Worm (Caenorhabditis elegans) whole organism, mixed stage, embryonic: ENCODE results near the gene srj-1.
A peak's percentile ranks its signal among the peaks of the same experiment; 100 is the strongest.

ENCODE experiments used
- M03D4.4 ChIP-seq: sonication (generic microtip); optimal IDR thresholded peaks from 2 replicates; lab custom pipeline; 2017; ENCODE audit warnings: mild to moderate bottlenecking, missing genetic modification characterization, missing compliant biosample characterization
- bed-3 ChIP-seq: fragments of 200-800 bp; sonication (Bioruptor generic); optimal IDR thresholded peaks from 3 replicates; lab custom pipeline; 2018; ENCODE audit warnings: mild to moderate bottlenecking, missing genetic modification characterization, moderate library complexity, missing compliant biosample characterization
- blmp-1 ChIP-seq: fragments of 150-350 bp; optimal IDR thresholded peaks from 2 replicates; lab custom pipeline; 2014; ENCODE audit warnings: missing biosample characterization, missing genetic modification characterization
- ceh-39 ChIP-seq: fragments of 150-350 bp; optimal IDR thresholded peaks from 2 replicates; lab custom pipeline; 2014; ENCODE audit warnings: missing biosample characterization, missing genetic modification characterization
- ceh-43 ChIP-seq: fragments of 200-800 bp; sonication (Bioruptor generic); optimal IDR thresholded peaks from 2 replicates; lab custom pipeline; 2018; ENCODE audit warnings: mild to moderate bottlenecking, missing genetic modification characterization, moderate library complexity, missing compliant biosample characterization
- ces-1 ChIP-seq: fragments of 150-350 bp; optimal IDR thresholded peaks from 2 replicates; lab custom pipeline; 2014; ENCODE audit warnings: missing biosample characterization, missing genetic modification reagents, missing genetic modification characterization
- cnd-1 ChIP-seq: fragments of 200-800 bp; sonication (Bioruptor generic); optimal IDR thresholded peaks from 2 replicates; lab custom pipeline; 2018; ENCODE audit warnings: mild to moderate bottlenecking, missing genetic modification characterization, missing compliant biosample characterization
- drap-1 ChIP-seq: fragments of 200-800 bp; sonication (Bioruptor generic); optimal IDR thresholded peaks from 3 replicates; lab custom pipeline; 2018; ENCODE audit warnings: mild to moderate bottlenecking, missing genetic modification characterization, missing compliant biosample characterization
- elt-1 ChIP-seq: sonication (generic microtip); optimal IDR thresholded peaks from 2 replicates; lab custom pipeline; 2017; ENCODE audit warnings: missing genetic modification characterization, mild to moderate bottlenecking, missing compliant biosample characterization, antibody characterized with exemption, moderate library complexity, borderline replicate concordance; ENCODE audit not compliant: insufficient read depth
- elt-3 ChIP-seq: fragments of 150-350 bp; optimal IDR thresholded peaks from 2 replicates; lab custom pipeline; 2014; ENCODE audit warnings: missing biosample characterization, missing genetic modification characterization
- flh-1 ChIP-seq: fragments of 200-800 bp; sonication (Bioruptor generic); optimal IDR thresholded peaks from 2 replicates; lab custom pipeline; 2018; ENCODE audit warnings: mild to moderate bottlenecking, missing genetic modification characterization, moderate library complexity, missing compliant biosample characterization
- ham-2 ChIP-seq: fragments of 200-800 bp; sonication (Bioruptor generic); optimal IDR thresholded peaks from 2 replicates; lab custom pipeline; 2018; ENCODE audit warnings: mild to moderate bottlenecking, missing genetic modification characterization, missing compliant biosample characterization
- hlh-1 ChIP-seq: fragments of 150-350 bp; optimal IDR thresholded peaks from 2 replicates; lab custom pipeline; 2014; ENCODE audit warnings: missing biosample characterization, missing genetic modification reagents, missing genetic modification characterization
- lin-13 ChIP-seq: fragments of 150-350 bp; optimal IDR thresholded peaks from 2 replicates; lab custom pipeline; 2014; ENCODE audit warnings: missing biosample characterization, missing genetic modification characterization
- lin-32 ChIP-seq: fragments of 200-800 bp; sonication (Bioruptor generic); optimal IDR thresholded peaks from 2 replicates; lab custom pipeline; 2018; ENCODE audit warnings: mild to moderate bottlenecking, missing genetic modification characterization, missing compliant biosample characterization
- lsy-2 ChIP-seq: fragments of 150-350 bp; optimal IDR thresholded peaks from 2 replicates; lab custom pipeline; 2014; ENCODE audit warnings: missing biosample characterization, missing genetic modification characterization
- mab-5 ChIP-seq: fragments of 150-350 bp; optimal IDR thresholded peaks from 2 replicates; lab custom pipeline; 2014; ENCODE audit warnings: missing biosample characterization, missing genetic modification characterization
- mep-1 ChIP-seq: fragments of 150-350 bp; optimal IDR thresholded peaks from 2 replicates; lab custom pipeline; 2017; ENCODE audit warnings: missing biosample characterization, missing genetic modification reagents, missing genetic modification characterization, inconsistent platforms
- mls-2 ChIP-seq: sonication (generic microtip); optimal IDR thresholded peaks from 2 replicates; lab custom pipeline; 2016; ENCODE audit warnings: mild to moderate bottlenecking, missing genetic modification characterization, moderate library complexity, missing compliant biosample characterization
- nhr-12 ChIP-seq: fragments of 150-350 bp; optimal IDR thresholded peaks from 2 replicates; lab custom pipeline; 2014; ENCODE audit warnings: missing biosample characterization, missing genetic modification characterization
- nhr-2 ChIP-seq: fragments of 150-350 bp; optimal IDR thresholded peaks from 2 replicates; lab custom pipeline; 2014; ENCODE audit warnings: missing biosample characterization, missing genetic modification characterization
- nhr-237 ChIP-seq: fragments of 150-350 bp; optimal IDR thresholded peaks from 2 replicates; lab custom pipeline; 2014; ENCODE audit warnings: missing biosample characterization, missing genetic modification characterization
- nhr-28 ChIP-seq: fragments of 150-350 bp; optimal IDR thresholded peaks from 2 replicates; lab custom pipeline; 2014; ENCODE audit warnings: missing biosample characterization, missing genetic modification characterization
- nhr-76 ChIP-seq: sonication (generic microtip); optimal IDR thresholded peaks from 2 replicates; lab custom pipeline; 2017; ENCODE audit warnings: missing biosample characterization, missing genetic modification characterization
- pha-4 ChIP-seq: fragments of 150-350 bp; optimal IDR thresholded peaks from 2 replicates; lab custom pipeline; 2018; ENCODE audit warnings: missing biosample characterization, missing genetic modification reagents, missing genetic modification characterization
- sem-2 ChIP-seq: fragments of 200-800 bp; sonication (Bioruptor generic); optimal IDR thresholded peaks from 2 replicates; lab custom pipeline; 2018; ENCODE audit warnings: mild to moderate bottlenecking, missing genetic modification characterization, missing compliant biosample characterization
- snpc-4 ChIP-seq: fragments of 150-350 bp; optimal IDR thresholded peaks from 2 replicates; lab custom pipeline; 2014; ENCODE audit warnings: missing biosample characterization, missing genetic modification characterization
- sptf-1 ChIP-seq: sonication (generic microtip); optimal IDR thresholded peaks from 2 replicates; lab custom pipeline; 2017; ENCODE audit warnings: mild to moderate bottlenecking, missing genetic modification characterization, moderate library complexity, missing compliant biosample characterization
- unc-120 ChIP-seq: sonication (generic microtip); optimal IDR thresholded peaks from 2 replicates; lab custom pipeline; 2017; ENCODE audit warnings: missing genetic modification characterization, missing compliant biosample characterization; ENCODE audit not compliant: poor library complexity, severe bottlenecking
- unc-39 ChIP-seq: fragments of 150-350 bp; optimal IDR thresholded peaks from 2 replicates; lab custom pipeline; 2014; ENCODE audit warnings: missing biosample characterization, missing genetic modification characterization
- unc-62 ChIP-seq: fragments of 150-350 bp; optimal IDR thresholded peaks from 2 replicates; lab custom pipeline; 2014; ENCODE audit warnings: missing biosample characterization, missing genetic modification reagents, missing genetic modification characterization
- zip-8 ChIP-seq: fragments of 150-350 bp; optimal IDR thresholded peaks from 2 replicates; lab custom pipeline; 2014; ENCODE audit warnings: missing biosample characterization, missing genetic modification characterization
- ztf-11 ChIP-seq: fragments of 150-350 bp; optimal IDR thresholded peaks from 2 replicates; lab custom pipeline; 2014; ENCODE audit warnings: missing biosample characterization, missing genetic modification characterization

srj-1 gene

DNA sequence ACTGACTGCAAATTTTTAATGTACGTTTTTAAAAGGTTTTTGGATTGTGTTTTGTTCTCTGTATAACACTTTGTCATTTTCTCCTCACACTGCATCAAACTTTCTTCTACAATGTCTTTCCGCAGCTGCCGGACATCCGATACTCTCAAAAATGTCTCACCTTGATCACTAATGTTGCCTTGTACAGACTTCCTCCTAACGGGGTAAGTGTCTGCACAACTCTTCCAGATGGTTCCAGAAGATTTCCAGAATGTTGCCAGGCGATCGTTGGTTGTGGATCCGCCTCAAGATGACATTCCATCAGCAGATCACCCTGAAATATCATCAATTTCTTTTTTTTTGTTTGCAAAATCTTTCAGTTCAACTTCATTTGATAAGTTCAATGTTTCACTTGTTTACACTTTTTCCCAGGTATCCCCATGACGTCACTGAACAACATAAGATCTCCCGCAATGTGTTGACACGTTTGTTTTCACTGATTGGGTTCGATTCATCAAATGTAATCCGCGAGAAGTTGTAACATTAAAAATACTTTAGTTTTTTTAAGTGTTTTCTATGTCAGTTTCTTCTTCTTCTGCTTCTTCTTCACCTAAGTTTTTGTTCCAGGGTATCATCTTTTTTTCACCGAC, 43.9 kb upstream of the srj-1 start:
- TF ChIP-seq mls-2 (tag; lab: Kevin White, UChicago) (no peak), mab-5 (tag; lab: Kevin White, UChicago) (no peak), pha-4 (tag; lab: Kevin White, UChicago) (no peak), nhr-12 (tag; lab: Kevin White, UChicago) (no peak), nhr-237 (no peak), lsy-2 (tag; lab: Kevin White, UChicago) (no peak), M03D4.4 (tag; lab: Kevin White, UChicago) (no peak)
- TF ChIP-seq, all 35 proteins: peak for 0

DNA sequence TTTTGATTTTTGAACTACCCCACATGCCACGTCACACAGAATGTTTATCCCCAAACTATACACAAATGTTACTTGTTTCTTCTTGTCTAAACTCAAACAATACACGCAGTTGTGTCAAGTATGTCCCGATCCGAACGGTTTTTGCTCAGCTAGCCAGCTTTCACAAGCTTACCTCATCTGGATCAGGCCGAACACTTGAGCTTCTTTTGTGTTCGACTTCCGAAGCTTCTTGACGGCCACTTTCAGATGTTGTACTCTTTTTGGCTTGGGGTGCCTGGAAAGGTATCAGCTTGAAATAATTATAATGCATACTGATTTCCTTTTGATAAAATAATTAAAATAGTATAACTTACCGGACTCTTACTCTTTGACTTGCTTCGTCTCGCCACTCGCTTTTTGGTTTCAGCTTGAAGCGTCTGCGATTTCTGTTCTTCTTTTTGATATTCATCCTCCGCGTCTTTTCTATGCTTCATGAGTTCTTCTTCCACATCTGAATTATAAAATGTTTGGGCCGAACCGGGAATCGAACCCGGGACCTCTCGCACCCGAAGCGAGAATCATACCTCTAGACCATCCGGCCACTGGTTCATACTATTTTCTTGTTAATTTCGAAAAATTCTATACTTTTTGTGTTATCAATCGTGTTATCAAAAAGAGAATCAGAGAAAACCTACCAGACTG, 40.0 kb upstream of the srj-1 start:
- TF ChIP-seq M03D4.4 (tag; lab: Kevin White, UChicago) (no peak), unc-62 (GFP tag; lab: Kevin White, UChicago) (no peak), ces-1 (no peak), nhr-28 (tag; lab: Kevin White, UChicago) (no peak), mls-2 (tag; lab: Kevin White, UChicago) (no peak), drap-1 (GFP tag; lab: Kevin White, UChicago) (no peak), blmp-1 (tag; lab: Kevin White, UChicago) (no peak), pha-4 (tag; lab: Kevin White, UChicago) (no peak), ztf-11 (tag; lab: Kevin White, UChicago) (no peak), cnd-1 (tag; lab: Kevin White, UChicago) (no peak), unc-120 (tag; lab: Kevin White, UChicago) (no peak)

DNA sequence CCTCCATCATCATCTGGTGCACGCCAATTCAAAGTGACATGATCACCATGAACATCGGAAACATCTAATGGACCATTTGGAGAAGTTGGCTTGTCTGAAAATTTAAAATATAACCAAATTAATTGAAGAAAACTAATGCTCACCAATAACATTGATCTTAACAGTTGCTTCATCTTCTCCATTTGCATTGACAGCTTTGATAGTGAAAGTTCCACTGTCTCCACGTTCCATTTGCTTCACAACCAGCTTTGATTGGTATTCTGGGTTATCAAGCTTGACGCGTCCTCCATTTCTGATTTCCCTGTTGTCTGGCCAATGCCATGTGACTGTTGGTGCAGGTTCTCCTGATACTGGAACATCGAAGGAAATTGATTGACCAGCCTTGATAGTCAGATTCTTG, 21.2 kb upstream of the srj-1 start:
- TF ChIP-seq ztf-11 (tag; lab: Kevin White, UChicago) (no peak), elt-1 (tag; lab: Kevin White, UChicago) (no peak), elt-3 (tag; lab: Kevin White, UChicago) (no peak), nhr-2 (tag; lab: Kevin White, UChicago) (no peak), ces-1 (no peak), cnd-1 (tag; lab: Kevin White, UChicago) (no peak), snpc-4 (tag; lab: Kevin White, UChicago) (no peak), nhr-28 (tag; lab: Kevin White, UChicago) (no peak), unc-62 (GFP tag; lab: Kevin White, UChicago) (no peak), drap-1 (GFP tag; lab: Kevin White, UChicago) (no peak), unc-39 (tag; lab: Kevin White, UChicago) (no peak), ceh-39 (no peak), lin-13 (tag; lab: Kevin White, UChicago) (no peak), lsy-2 (tag; lab: Kevin White, UChicago) (no peak)

DNA sequence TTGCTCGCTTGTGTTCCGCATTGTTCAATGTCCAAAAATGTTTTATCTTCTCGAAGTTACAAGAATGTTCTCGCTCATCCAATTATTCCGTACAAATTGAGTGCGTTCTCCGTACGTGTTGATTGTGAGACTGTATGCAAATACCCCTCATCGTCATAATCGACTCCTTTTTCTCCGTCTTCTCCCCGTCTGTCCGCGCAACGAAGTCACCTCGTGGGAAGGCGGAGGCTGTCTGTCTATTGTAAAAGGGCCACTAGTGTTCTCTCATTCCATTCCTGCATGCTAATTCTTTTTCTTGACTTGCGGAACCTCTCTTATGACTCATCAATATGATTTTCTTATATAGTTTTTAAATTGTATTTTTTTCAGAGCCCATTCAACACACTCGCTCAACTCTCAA, 4.9 kb upstream of the srj-1 start, which contains the start of gene ZK829.9:
Gene ZK829.9, plus strand, starts transcription at position 364 of the 400 bp plus-strand sequence.
- no peak for TF ChIP-seq zip-8
- TF ChIP-seq flh-1 (GFP tag; lab: Kevin White, UChicago), result no peak
- TF ChIP-seq drap-1 (GFP tag; lab: Kevin White, UChicago), result no peak
- TF ChIP-seq lsy-2 (tag; lab: Kevin White, UChicago), result no peak
- TF ChIP-seq nhr-12 (tag; lab: Kevin White, UChicago), result no peak
- no peak for TF ChIP-seq sptf-1 (tag; lab: Kevin White, UChicago)
- TF ChIP-seq ces-1, result no peak
- TF ChIP-seq unc-39 (tag; lab: Kevin White, UChicago), result no peak
- TF ChIP-seq sem-2 (GFP tag; lab: Kevin White, UChicago), result no peak
- no peak for TF ChIP-seq mls-2 (tag; lab: Kevin White, UChicago)

DNA sequence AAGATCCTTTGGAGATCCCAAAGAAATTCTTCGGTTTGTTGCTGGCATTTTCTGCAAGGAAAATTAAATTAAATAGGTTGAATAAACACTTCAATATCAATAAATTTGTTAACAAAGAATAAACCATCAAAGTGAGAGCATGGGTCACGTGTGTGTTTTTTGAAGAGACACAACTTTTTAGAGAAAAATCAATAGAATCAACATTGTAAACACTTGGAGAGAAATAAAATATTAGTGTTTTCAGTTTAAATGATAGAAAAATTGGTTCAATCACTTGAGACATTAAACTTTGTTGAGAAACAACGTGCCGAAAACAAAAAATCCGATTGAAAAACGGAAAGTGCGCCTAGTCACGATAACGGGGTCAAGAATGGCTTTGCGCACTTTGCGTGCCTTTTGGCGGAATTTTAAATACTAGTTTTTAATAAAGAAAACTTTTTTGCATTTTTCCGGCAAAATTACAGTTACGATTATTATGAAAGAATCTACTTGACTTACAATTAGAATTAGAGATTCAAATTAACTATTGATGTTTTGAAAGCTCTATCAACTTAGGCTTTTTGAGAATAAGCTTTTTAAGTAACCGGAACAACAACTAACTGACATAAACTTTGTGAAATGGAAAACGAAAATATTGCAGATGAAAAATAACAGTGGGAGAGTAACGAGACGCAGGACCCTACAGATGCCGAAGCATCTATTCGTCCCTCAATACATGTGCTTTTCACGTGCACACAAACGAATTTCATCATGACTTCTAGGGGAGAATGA, 3.6 kb downstream of the srj-1 start, which contains the start of gene ZK829.7:
Gene ZK829.7, minus strand, starts transcription at position 51 of the 771 bp plus-strand sequence.
- TF ChIP-seq flh-1 (GFP tag; lab: Kevin White, UChicago) (no peak), mab-5 (tag; lab: Kevin White, UChicago) (no peak), lin-32 (GFP tag; lab: Kevin White, UChicago) (no peak), lin-13 (tag; lab: Kevin White, UChicago) (peak; percentile 58), ceh-43 (no peak), lsy-2 (tag; lab: Kevin White, UChicago) (peak; percentile 68), nhr-237 (peak; percentile 44), bed-3 (GFP tag; lab: Kevin White, UChicago) (no peak), M03D4.4 (tag; lab: Kevin White, UChicago) (no peak), drap-1 (GFP tag; lab: Kevin White, UChicago) (no peak), elt-1 (tag; lab: Kevin White, UChicago) (no peak), nhr-76 (tag; lab: Kevin White, UChicago) (no peak), hlh-1 (tag; lab: Kevin White, UChicago) (peak; percentile 20), nhr-12 (tag; lab: Kevin White, UChicago) (no peak), pha-4 (tag; lab: Kevin White, UChicago) (peak; percentile 81), ham-2 (no peak), ceh-39 (peak; percentile 46), zip-8 (no peak), ces-1 (peak; percentile 5), mep-1 (tag; lab: Kevin White, UChicago) (peak; percentile 44)
